Fruit fly (Drosophila melanogaster) whole organism, embryonic: ENCODE results near the gene CG3119.

Experiments used
- Atf-2 ChIP-seq: fragments of 200-800 bp; sonication (Bioruptor generic); optimal IDR thresholded peaks from 2 replicates; lab custom pipeline; 2016; ENCODE audit warnings: missing biosample characterization, missing genetic modification characterization
- CG10274 ChIP-seq: fragments of 200-800 bp; sonication (Bioruptor generic); optimal IDR thresholded peaks from 3 replicates; lab custom pipeline; 2017; ENCODE audit warnings: missing biosample characterization, mild to moderate bottlenecking, missing genetic modification characterization
- CG10654 ChIP-seq: fragments of 200-800 bp; sonication (Bioruptor generic); optimal IDR thresholded peaks from 2 replicates; lab custom pipeline; 2016; ENCODE audit warnings: missing biosample characterization, missing genetic modification characterization
- CG10979 ChIP-seq: fragments of 200-800 bp; sonication (Bioruptor generic); optimal IDR thresholded peaks from 2 replicates; lab custom pipeline; 2018; ENCODE audit warnings: missing biosample characterization, mild to moderate bottlenecking, missing genetic modification characterization, moderate library complexity
- CG12219 ChIP-seq: fragments of 200-800 bp; sonication (Bioruptor generic); optimal IDR thresholded peaks from 3 replicates; lab custom pipeline; 2018; ENCODE audit warnings: missing biosample characterization, mild to moderate bottlenecking, missing genetic modification characterization
- CG14014 ChIP-seq: fragments of 200-800 bp; sonication (Bioruptor generic); IDR thresholded peaks from 2 replicates; pipeline ENCODE4 v1.3.6; 2022; ENCODE audit warnings: missing biosample characterization, missing genetic modification characterization
- CG1529 ChIP-seq: fragments of 200-800 bp; sonication (Bioruptor generic); optimal IDR thresholded peaks from 3 replicates; lab custom pipeline; 2018; ENCODE audit warnings: missing biosample characterization, missing genetic modification characterization
- CG15601 ChIP-seq: fragments of 200-800 bp; sonication (Bioruptor generic); optimal IDR thresholded peaks from 3 replicates; lab custom pipeline; 2019; ENCODE audit warnings: missing biosample characterization, mild to moderate bottlenecking, missing genetic modification characterization, moderate library complexity
- CG16863 ChIP-seq: fragments of 200-800 bp; sonication (Bioruptor generic); optimal IDR thresholded peaks from 3 replicates; lab custom pipeline; 2016; ENCODE audit warnings: missing biosample characterization, missing genetic modification characterization
- CG17568 ChIP-seq: fragments of 200-800 bp; sonication (Bioruptor generic); optimal IDR thresholded peaks from 2 replicates; lab custom pipeline; 2018; ENCODE audit warnings: missing biosample characterization, mild to moderate bottlenecking, missing genetic modification characterization, moderate library complexity
- CG18599 ChIP-seq: fragments of 200-800 bp; sonication (Bioruptor generic); optimal IDR thresholded peaks from 3 replicates; lab custom pipeline; 2017; ENCODE audit warnings: missing biosample characterization, missing genetic modification characterization, mild to moderate bottlenecking, moderate library complexity, missing genetic modification reagents
- CG30403 ChIP-seq: fragments of 200-800 bp; sonication (Bioruptor generic); optimal IDR thresholded peaks from 3 replicates; lab custom pipeline; 2016; ENCODE audit warnings: missing biosample characterization, missing genetic modification characterization
- CG31365 ChIP-seq: fragments of 200-800 bp; sonication (Bioruptor generic); optimal IDR thresholded peaks from 2 replicates; lab custom pipeline; 2018; ENCODE audit warnings: missing biosample characterization, mild to moderate bottlenecking, missing genetic modification characterization
- CG3726 ChIP-seq: fragments of 200-800 bp; sonication (Bioruptor generic); IDR thresholded peaks from 3 replicates; pipeline ENCODE4, ENCODE4 v1.3.6; 2022; ENCODE audit warnings: missing biosample characterization, missing genetic modification characterization
- CG5180 ChIP-seq: fragments of 200-800 bp; sonication (Bioruptor generic); optimal IDR thresholded peaks from 3 replicates; lab custom pipeline; 2017; ENCODE audit warnings: missing biosample characterization, missing genetic modification characterization, mild to moderate bottlenecking, moderate library complexity, missing genetic modification reagents
- CG5953 ChIP-seq: fragments of 200-800 bp; sonication (Bioruptor generic); IDR thresholded peaks from 2 replicates; pipeline ENCODE4 v1.3.6; 2022; ENCODE audit warnings: missing biosample characterization, missing genetic modification characterization
- CG6791 ChIP-seq: fragments of 200-800 bp; sonication (Bioruptor generic); IDR thresholded peaks from 3 replicates; pipeline ENCODE4 v1.3.6; 2022; ENCODE audit warnings: missing biosample characterization, missing genetic modification characterization; ENCODE audit not compliant: partially characterized antibody
- Chrac-16 ChIP-seq: fragments of 200-800 bp; sonication (Bioruptor generic); optimal IDR thresholded peaks from 3 replicates; lab custom pipeline; 2016; ENCODE audit warnings: missing biosample characterization, missing genetic modification characterization
- Dek ChIP-seq: fragments of 200-800 bp; sonication (Bioruptor generic); optimal IDR thresholded peaks from 3 replicates; lab custom pipeline; 2019; ENCODE audit warnings: missing biosample characterization, mild to moderate bottlenecking, missing genetic modification characterization, moderate library complexity
- Eip74EF ChIP-seq, 2 experiments: fragments of 200-800 bp in 1 of 2; fragments of >200 bp in 1 of 2; sonication (Bioruptor generic) in 1 of 2; optimal IDR thresholded peaks; 2 replicates each; lab custom pipeline; 2017 to 2019; ENCODE audit warnings: missing biosample characterization in 2 of 2, missing genetic modification characterization in 2 of 2, mild to moderate bottlenecking in 1 of 2, moderate library complexity in 1 of 2
- HLH54F ChIP-seq: fragments of 200-800 bp; sonication (Bioruptor generic); optimal IDR thresholded peaks from 3 replicates; lab custom pipeline; 2016; ENCODE audit warnings: missing biosample characterization, missing genetic modification characterization
- Hr39 ChIP-seq: fragments of >200 bp; optimal IDR thresholded peaks from 2 replicates; lab custom pipeline; 2017
- Hr78 ChIP-seq, 2 experiments: fragments of 200-800 bp in 1 of 2; fragments of >200 bp in 1 of 2; sonication (Bioruptor generic) in 1 of 2; optimal IDR thresholded peaks; 2 replicates each; lab custom pipeline; 2017 to 2019; ENCODE audit warnings: missing biosample characterization in 2 of 2, missing genetic modification characterization in 2 of 2, mild to moderate bottlenecking in 1 of 2, moderate library complexity in 1 of 2
- Hsf ChIP-seq: fragments of 200-800 bp; sonication (Bioruptor generic); optimal IDR thresholded peaks from 3 replicates; lab custom pipeline; 2016; ENCODE audit warnings: missing biosample characterization, missing genetic modification characterization
- Jarid2 ChIP-seq: fragments of 200-800 bp; sonication (Bioruptor generic); optimal IDR thresholded peaks from 3 replicates; lab custom pipeline; 2017; ENCODE audit warnings: mild to moderate bottlenecking, missing biosample characterization, missing genetic modification reagents, missing genetic modification characterization
- Max ChIP-seq: fragments of 200-800 bp; sonication (Bioruptor generic); optimal IDR thresholded peaks from 2 replicates; lab custom pipeline; 2016; ENCODE audit warnings: missing biosample characterization, mild to moderate bottlenecking, missing genetic modification characterization
- Scr ChIP-seq: fragments of 200-800 bp; sonication (Bioruptor generic); IDR thresholded peaks from 2 replicates; pipeline ENCODE4 v1.3.6; 2022; ENCODE audit warnings: missing biosample characterization, missing genetic modification characterization; ENCODE audit not compliant: partially characterized antibody
- ap ChIP-seq: fragments of 200-800 bp; sonication (Bioruptor generic); IDR thresholded peaks from 2 replicates; pipeline ENCODE4 v1.3.6; 2022; ENCODE audit warnings: missing biosample characterization, missing genetic modification characterization
- chif ChIP-seq, 2 experiments: fragments of 200-800 bp; sonication (Bioruptor generic); optimal IDR thresholded peaks; 3 replicates each; lab custom pipeline; 2016; ENCODE audit warnings: missing biosample characterization in 2 of 2, missing genetic modification characterization in 2 of 2
- chinmo ChIP-seq: fragments of 200-800 bp; sonication (Bioruptor generic); IDR thresholded peaks from 4 replicates; pipeline ENCODE4 v1.3.6; 2022; ENCODE audit warnings: missing biosample characterization, missing genetic modification characterization; ENCODE audit not compliant: partially characterized antibody
- esg ChIP-seq: fragments of 200-800 bp; sonication (Bioruptor generic); conservative IDR thresholded peaks from 2 replicates; pipeline ENCODE4 v1.3.6; 2022; ENCODE audit warnings: missing biosample characterization, missing genetic modification characterization
- eve ChIP-seq, 2 experiments: fragments of >200 bp; optimal IDR thresholded peaks; 2 replicates each; lab custom pipeline; 2017; ENCODE audit warnings: missing biosample characterization in 2 of 2, missing genetic modification characterization in 2 of 2
- fd3F ChIP-seq: fragments of 200-800 bp; sonication (Bioruptor generic); optimal IDR thresholded peaks from 2 replicates; lab custom pipeline; 2018; ENCODE audit warnings: missing biosample characterization, mild to moderate bottlenecking, missing genetic modification characterization, moderate library complexity
- gcm2 ChIP-seq: fragments of 200-800 bp; sonication (Bioruptor generic); optimal IDR thresholded peaks from 2 replicates; lab custom pipeline; 2016; ENCODE audit warnings: missing biosample characterization, missing genetic modification characterization
- hkb ChIP-seq, 2 experiments: fragments of 200-800 bp in 1 of 2; fragments of >200 bp in 1 of 2; sonication (Bioruptor generic) in 1 of 2; IDR thresholded peaks in 1 of 2; optimal IDR thresholded peaks in 1 of 2; 2 replicates each; pipeline versions ENCODE4 v1.3.6 to Lab custom; 2017 to 2022; ENCODE audit warnings: missing biosample characterization in 1 of 2, missing genetic modification characterization in 1 of 2
- hth ChIP-seq: fragments of >200 bp; optimal IDR thresholded peaks from 2 replicates; lab custom pipeline; 2017; ENCODE audit warnings: inconsistent platforms
- jumu ChIP-seq: fragments of 200-800 bp; sonication (Bioruptor generic); optimal IDR thresholded peaks from 3 replicates; lab custom pipeline; 2016; ENCODE audit warnings: missing biosample characterization, missing genetic modification characterization
- lmd ChIP-seq: fragments of 200-800 bp; sonication (Bioruptor generic); IDR thresholded peaks from 2 replicates; pipeline ENCODE4 v1.3.6; 2022; ENCODE audit warnings: missing biosample characterization, missing genetic modification characterization
- pan ChIP-seq, 4 experiments: fragments of >200 bp in 3 of 4; fragments of 200-800 bp in 1 of 4; sonication (Bioruptor generic) in 1 of 4; optimal IDR thresholded peaks in 3 of 4; IDR thresholded peaks in 1 of 4; 2 replicates each; pipeline versions ENCODE4 v1.3.6 to Lab custom; 2017 to 2022; ENCODE audit warnings: missing biosample characterization in 2 of 4, missing genetic modification characterization in 2 of 4, mixed read lengths in 1 of 4
- pb ChIP-seq: fragments of 200-800 bp; sonication (Bioruptor generic); optimal IDR thresholded peaks from 3 replicates; lab custom pipeline; 2016; ENCODE audit warnings: missing biosample characterization, missing genetic modification characterization
- ranshi ChIP-seq: fragments of 200-800 bp; sonication (Bioruptor generic); IDR thresholded peaks from 2 replicates; pipeline ENCODE4 v1.3.6; 2022; ENCODE audit warnings: missing biosample characterization, missing genetic modification characterization
- sim ChIP-seq: fragments of 200-800 bp; sonication (Bioruptor generic); IDR thresholded peaks from 2 replicates; pipeline ENCODE4 v1.3.6; 2022; ENCODE audit warnings: missing biosample characterization, missing genetic modification characterization
- slp2 ChIP-seq: fragments of 200-800 bp; sonication (Bioruptor generic); optimal IDR thresholded peaks from 2 replicates; lab custom pipeline; 2016; ENCODE audit warnings: missing biosample characterization, missing genetic modification characterization
- sqz ChIP-seq: fragments of 200-800 bp; sonication (Bioruptor generic); optimal IDR thresholded peaks from 3 replicates; lab custom pipeline; 2018; ENCODE audit warnings: missing biosample characterization, mild to moderate bottlenecking, missing genetic modification characterization
- tin ChIP-seq: fragments of 200-800 bp; sonication (Bioruptor generic); optimal IDR thresholded peaks from 3 replicates; lab custom pipeline; 2016; ENCODE audit warnings: missing biosample characterization, missing genetic modification characterization
- toy ChIP-seq: fragments of 200-800 bp; sonication (Bioruptor generic); IDR thresholded peaks from 2 replicates; pipeline ENCODE4 v1.3.6; 2022; ENCODE audit warnings: missing biosample characterization, missing genetic modification characterization
- unc-4 ChIP-seq: fragments of 200-800 bp; sonication (Bioruptor generic); IDR thresholded peaks from 2 replicates; pipeline ENCODE4 v1.3.6; 2022; ENCODE audit warnings: missing biosample characterization, missing genetic modification characterization; ENCODE audit not compliant: partially characterized antibody
- vvl ChIP-seq: fragments of 200-800 bp; sonication (Bioruptor generic); IDR thresholded peaks from 2 replicates; pipeline ENCODE4 v1.3.6; 2022; ENCODE audit warnings: missing biosample characterization, missing genetic modification characterization
- zfh2 ChIP-seq: fragments of 200-800 bp; sonication (Bioruptor generic); optimal IDR thresholded peaks from 2 replicates; lab custom pipeline; 2016; ENCODE audit warnings: missing biosample characterization, missing genetic modification characterization

Gene CG3119

DNA sequence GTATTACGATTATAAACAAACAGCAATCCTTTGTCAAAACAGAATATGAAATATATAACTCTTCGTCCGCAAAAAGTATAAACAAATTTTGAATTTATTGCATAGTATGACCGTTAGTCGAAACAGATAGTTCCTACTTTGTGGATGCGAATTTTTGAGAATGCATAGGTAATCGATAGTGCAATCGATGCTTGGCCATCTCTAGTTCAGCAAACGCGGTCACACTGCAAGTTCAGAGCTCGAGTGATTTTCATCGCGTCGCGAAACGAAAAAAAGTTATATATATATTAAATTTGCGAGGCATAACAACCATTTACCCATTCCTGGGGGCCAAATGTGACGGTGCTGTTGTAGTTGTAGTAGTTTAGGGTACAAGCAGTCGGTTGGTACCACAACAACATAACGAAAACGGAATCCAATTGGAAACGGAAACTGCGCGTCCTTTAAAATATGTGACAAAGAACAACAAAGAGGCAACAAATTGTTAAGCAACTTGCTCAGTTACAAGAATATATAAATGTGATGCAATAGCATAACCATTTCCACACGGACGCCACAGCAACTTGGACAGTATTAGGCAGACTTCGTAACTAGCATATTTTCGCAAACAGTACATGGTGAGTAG is 19.4 kb upstream of the CG3119 start, which contains the start of gene CG2991 (continued):
- TF ChIP-seq Max: peak; percentile 40
- no peak for TF ChIP-seq Chrac-16
- no peak for TF ChIP-seq hkb (optimal IDR thresholded peaks at IDR 0.05; lab: Kevin White, UChicago)
- TF ChIP-seq hkb (GFP tag; IDR thresholded peaks at IDR 0.05; lab: Robert Waterston, UW): no peak
- TF ChIP-seq CG5953: no peak
- TF ChIP-seq zfh2 (GFP tag; lab: Kevin White, UChicago): peak; percentile 3
- TF ChIP-seq unc-4 (GFP tag; lab: Robert Waterston, UW): peak; percentile 87
- TF ChIP-seq CG31365 (tag; lab: Kevin White, UChicago): peak; percentile 3
- TF ChIP-seq toy (GFP tag; lab: Robert Waterston, UW): no peak
- TF ChIP-seq Dek: peak; percentile 61
- TF ChIP-seq CG18599 (GFP tag; lab: Kevin White, UChicago): no peak
- peak; percentile 35 for TF ChIP-seq CG15601 (tag; lab: Kevin White, UChicago)
- no peak for TF ChIP-seq fd3F (GFP tag; lab: Kevin White, UChicago)
- no peak for TF ChIP-seq CG1529 (GFP tag; lab: Kevin White, UChicago)
- TF ChIP-seq eve (GFP tag; optimal IDR thresholded peaks at IDR 0.05; lab: Kevin White, UChicago): no peak
- no peak for TF ChIP-seq CG16863
- TF ChIP-seq CG17568 (GFP tag; lab: Kevin White, UChicago): peak; percentile 48
- peak; percentile 90; the same call in 3 of the 4 replicates for TF ChIP-seq chinmo (GFP tag; lab: Robert Waterston, UW)
- TF ChIP-seq Hr39 (lab: Kevin White, UChicago): no peak
- peak; percentile 55 for TF ChIP-seq vvl (GFP tag; lab: Robert Waterston, UW)
- TF ChIP-seq gcm2 (GFP tag; lab: Kevin White, UChicago): peak; percentile 24
- TF ChIP-seq esg (GFP tag; lab: Robert Waterston, UW): no peak
- TF ChIP-seq sqz (GFP tag; lab: Kevin White, UChicago): no peak
- TF ChIP-seq ap: no peak
- no peak for TF ChIP-seq CG3726 (GFP tag; lab: Robert Waterston, UW)
- TF ChIP-seq CG10979 (tag; lab: Kevin White, UChicago): peak; percentile 11
- TF ChIP-seq tin: no peak
- no peak for TF ChIP-seq sim (GFP tag; lab: Robert Waterston, UW)
- TF ChIP-seq pb: no peak
- peak; percentile 15; the same call in 1 of the 2 replicates for TF ChIP-seq CG14014
- no peak for TF ChIP-seq CG12219 (GFP tag; lab: Kevin White, UChicago)
- TF ChIP-seq CG10274 (GFP tag; lab: Kevin White, UChicago): no peak
- no peak for TF ChIP-seq ranshi (GFP tag; lab: Robert Waterston, UW)
- TF ChIP-seq Atf-2 (GFP tag; lab: Kevin White, UChicago): no peak
- no peak for TF ChIP-seq jumu (GFP tag; lab: Kevin White, UChicago)
- peak in 1 of 2 experiments; percentile 28 for TF ChIP-seq Eip74EF (GFP tag; optimal IDR thresholded peaks at IDR 0.05; lab: Kevin White, UChicago)
- TF ChIP-seq lmd (GFP tag; lab: Robert Waterston, UW): no peak
- TF ChIP-seq Scr (GFP tag; lab: Robert Waterston, UW): peak; percentile 82
- TF ChIP-seq Hsf (GFP tag; lab: Kevin White, UChicago): peak; percentile 37
- TF ChIP-seq CG5180 (GFP tag; lab: Kevin White, UChicago): peak; percentile 18
- no peak for TF ChIP-seq hth (lab: Kevin White, UChicago)
- TF ChIP-seq CG30403: no peak
- no peak for TF ChIP-seq Hr78 (GFP tag; optimal IDR thresholded peaks at IDR 0.05; lab: Kevin White, UChicago)
- TF ChIP-seq Jarid2 (GFP tag; lab: Kevin White, UChicago): peak; percentile 52
- TF ChIP-seq HLH54F (GFP tag; lab: Kevin White, UChicago): peak; percentile 16
- no peak for TF ChIP-seq chif (GFP tag; optimal IDR thresholded peaks at IDR 0.05; lab: Kevin White, UChicago)
- no peak for TF ChIP-seq pan (optimal IDR thresholded peaks at IDR 0.05; lab: Kevin White, UChicago)
- TF ChIP-seq pan (GFP tag; optimal IDR thresholded peaks at IDR 0.05 in 1 of 2, IDR thresholded peaks at IDR 0.05 in 1 of 2): no peak
- TF ChIP-seq slp2 (GFP tag; lab: Kevin White, UChicago): no peak
- TF ChIP-seq CG10654: no peak
- TF ChIP-seq CG6791 (GFP tag; lab: Robert Waterston, UW): peak; percentile 91
